Fruit fly (Drosophila melanogaster) whole organism, pupa: ENCODE data around the gene Orp8.

Experiments
- CG17806 ChIP-seq: fragments of 200-800 bp; sonication (Bioruptor generic); optimal IDR thresholded peaks from 2 replicates; lab custom pipeline; 2018; ENCODE audit warnings: missing biosample characterization, mild to moderate bottlenecking, missing genetic modification characterization, moderate library complexity
- CG8301 ChIP-seq: fragments of 200-800 bp; sonication (Bioruptor generic); optimal IDR thresholded peaks from 2 replicates; lab custom pipeline; 2018; ENCODE audit warnings: missing biosample characterization, mild to moderate bottlenecking, missing genetic modification characterization
- CG9948 ChIP-seq: fragments of 200-800 bp; sonication (Bioruptor generic); optimal IDR thresholded peaks from 2 replicates; lab custom pipeline; 2018; ENCODE audit warnings: missing biosample characterization, mild to moderate bottlenecking, missing genetic modification characterization, moderate library complexity
- Ets98B ChIP-seq: fragments of 200-800 bp; sonication (Bioruptor generic); IDR thresholded peaks from 2 replicates; pipeline ENCODE4 v1.3.6; 2022; ENCODE audit warnings: missing biosample characterization, missing genetic modification characterization

DNA sequence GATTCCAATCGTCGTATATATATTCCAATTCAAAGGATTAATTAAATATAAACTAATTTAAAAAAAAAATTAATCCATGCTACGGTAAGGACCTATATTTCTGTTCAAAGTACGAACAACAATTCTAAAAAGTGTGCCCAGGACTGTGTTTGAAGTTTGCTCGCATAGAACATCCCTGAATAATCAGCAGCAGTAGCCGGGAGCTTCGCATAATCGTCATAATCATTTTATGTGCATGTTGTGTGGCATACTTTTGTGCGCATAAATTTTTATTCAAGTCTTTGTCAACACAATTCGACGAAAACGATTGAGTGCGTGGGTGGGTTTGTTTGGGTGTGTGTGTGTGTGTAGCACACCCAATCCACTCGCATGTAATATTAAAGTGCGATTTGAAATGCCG is 23.5 kb downstream of the Orp8 start:
- TF ChIP-seq CG8301 (tag; lab: Kevin White, UChicago): no peak
- no peak for TF ChIP-seq Ets98B
- TF ChIP-seq CG9948: no peak
- TF ChIP-seq CG17806: no peak
